Worm (Caenorhabditis elegans): Measurements from ENCODE around the gene irld-56.
A peak's percentile ranks its signal among the peaks of the same experiment; 100 is the strongest.

irld-56 gene

DNA sequence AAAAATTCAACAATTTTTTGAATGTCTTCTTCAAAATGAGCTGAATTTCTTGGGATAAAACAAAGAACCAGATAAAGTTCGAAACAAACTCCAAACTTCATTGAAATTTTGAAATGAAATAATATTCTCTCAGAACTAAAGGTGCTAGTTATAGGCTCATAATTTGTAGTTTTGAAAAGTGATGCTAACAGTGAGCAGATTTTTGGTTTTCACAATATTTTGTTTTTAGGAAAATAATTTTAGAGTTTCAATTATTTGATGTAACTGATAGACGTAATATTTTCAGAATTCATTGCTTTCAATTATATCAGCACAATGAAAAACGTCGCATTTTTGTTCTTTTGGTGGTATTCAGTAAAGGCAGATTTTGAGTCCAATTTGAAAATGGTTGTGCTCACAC lies at the start of gene irld-56, which contains the start of gene irld-55:
TSS of gene irld-56 (minus strand) at position 101 of the 400 bp plus-strand sequence.
TSS of gene irld-55 (plus strand) at position 316 of the 400 bp plus-strand sequence.
- TF ChIP-seq tbx-37 (GFP tag; conservative IDR thresholded peaks at IDR 0.05) (no peak), hmbx-1 (tag; optimal IDR thresholded peaks at IDR 0.05) (no peak), ceh-13 (GFP tag; optimal IDR thresholded peaks at IDR 0.05) (no peak), ama-1 (optimal IDR thresholded peaks at IDR 0.05) (no peak), F13C5.2 (tag; optimal IDR thresholded peaks at IDR 0.05) (no peak), ceh-36 (tag; optimal IDR thresholded peaks at IDR 0.05) (no peak), aly-1 (tag; optimal IDR thresholded peaks at IDR 0.05) (no peak)

DNA sequence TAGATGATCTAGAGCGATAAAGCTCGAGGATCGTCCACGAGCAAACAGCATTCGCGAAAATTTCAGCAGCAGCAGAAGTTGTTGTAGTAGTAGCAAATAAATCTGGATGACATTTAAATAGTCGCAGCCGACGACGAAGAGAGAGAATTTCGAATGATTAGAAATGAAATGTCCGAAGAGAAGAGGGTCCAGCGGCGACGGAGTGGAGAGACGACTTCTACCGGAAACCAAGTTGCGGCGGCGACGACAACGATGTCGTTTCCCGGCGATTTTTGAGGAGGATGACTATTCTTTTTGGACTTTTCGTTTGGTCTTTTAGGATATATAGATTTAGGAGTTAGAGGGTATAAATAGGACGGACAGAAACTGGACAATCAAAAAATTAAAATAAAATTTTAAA lies 46.6 kb upstream of the irld-56 start:
- no peak for TF ChIP-seq flt-1 (GFP tag; IDR thresholded peaks at IDR 0.05)
- TF ChIP-seq ceh-13 (GFP tag; optimal IDR thresholded peaks at IDR 0.05) = no peak
- TF ChIP-seq tbx-37 (GFP tag; conservative IDR thresholded peaks at IDR 0.05) = no peak
- no peak for TF ChIP-seq ceh-36 (tag; optimal IDR thresholded peaks at IDR 0.05)
- no peak for TF ChIP-seq F13C5.2 (tag; optimal IDR thresholded peaks at IDR 0.05)
- TF ChIP-seq B0310.2 (tag; optimal IDR thresholded peaks at IDR 0.05) = no peak
- TF ChIP-seq tra-4 (tag; optimal IDR thresholded peaks at IDR 0.05) = no peak
- no peak for TF ChIP-seq ama-1 (optimal IDR thresholded peaks at IDR 0.05)
- no peak for TF ChIP-seq pes-1 (GFP tag; IDR thresholded peaks at IDR 0.05)
- no peak for TF ChIP-seq scrt-1 (GFP tag; IDR thresholded peaks at IDR 0.05)
- TF ChIP-seq hmg-4 (GFP tag; optimal IDR thresholded peaks at IDR 0.05) = no peak
- TF ChIP-seq hnd-1 (tag; optimal IDR thresholded peaks at IDR 0.05) = no peak
- no peak for TF ChIP-seq ets-7 (tag; optimal IDR thresholded peaks at IDR 0.05)
- TF ChIP-seq hmbx-1 (tag; optimal IDR thresholded peaks at IDR 0.05) = no peak

DNA sequence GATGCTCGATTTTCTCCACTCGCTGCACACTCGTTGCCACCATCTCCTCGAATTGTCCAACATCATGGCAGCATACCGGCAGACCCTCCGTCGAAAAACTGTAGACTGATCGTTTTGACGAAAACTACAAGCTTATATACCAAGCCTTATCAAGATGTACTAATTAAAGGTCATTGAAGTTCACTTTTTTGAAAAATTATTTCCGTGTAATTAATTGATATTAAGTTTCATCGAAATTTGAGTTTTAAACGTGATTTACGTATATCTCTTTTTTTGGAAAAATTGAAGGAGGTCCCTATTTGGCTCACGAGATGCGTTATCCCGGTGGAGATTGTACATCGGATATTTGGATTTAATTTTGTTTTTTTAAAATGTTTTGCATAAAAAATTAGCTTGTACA lies 40.8 kb upstream of the irld-56 start, which contains the start of gene Y37A1B.4:
TSS of gene Y37A1B.4 (minus strand) at position 101 of the 400 bp plus-strand sequence.
- TF ChIP-seq aly-1 (tag; optimal IDR thresholded peaks at IDR 0.05) (no peak), hmg-4 (GFP tag; optimal IDR thresholded peaks at IDR 0.05) (no peak), flt-1 (GFP tag; IDR thresholded peaks at IDR 0.05) (no peak), scrt-1 (GFP tag; IDR thresholded peaks at IDR 0.05) (no peak), tbx-37 (GFP tag; conservative IDR thresholded peaks at IDR 0.05) (no peak), B0310.2 (tag; optimal IDR thresholded peaks at IDR 0.05) (no peak), F13C5.2 (tag; optimal IDR thresholded peaks at IDR 0.05) (no peak), ama-1 (optimal IDR thresholded peaks at IDR 0.05) (no peak), ets-7 (tag; optimal IDR thresholded peaks at IDR 0.05) (no peak), sea-1 (GFP tag; conservative IDR thresholded peaks at IDR 0.05) (no peak)

DNA sequence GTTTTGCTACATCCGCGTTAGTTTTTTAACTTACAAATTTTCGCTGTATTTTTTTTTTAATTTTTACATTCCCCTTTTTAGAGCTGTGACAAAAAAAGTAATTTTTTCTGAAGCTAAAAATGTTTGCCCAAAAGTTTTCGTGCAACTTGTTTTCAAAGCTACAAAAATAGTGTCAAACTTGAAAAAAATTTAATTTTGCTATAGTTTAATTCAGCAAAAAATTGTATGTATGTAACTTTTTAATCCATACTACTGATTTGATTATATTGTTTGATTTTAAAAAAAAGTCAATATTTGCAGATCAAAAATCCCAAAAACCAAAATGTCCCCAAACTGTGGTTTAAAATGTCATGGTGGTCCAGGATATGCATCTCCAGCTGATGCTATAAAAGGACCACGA lies 31.1 kb upstream of the irld-56 start, which contains the start of gene semo-1:
TSS of gene semo-1 (plus strand) at position 301 of the 400 bp plus-strand sequence.
- no peak for TF ChIP-seq B0310.2 (tag; optimal IDR thresholded peaks at IDR 0.05)
- TF ChIP-seq ama-1 (optimal IDR thresholded peaks at IDR 0.05) = no peak
- TF ChIP-seq hmg-4 (GFP tag; optimal IDR thresholded peaks at IDR 0.05) = no peak
- no peak for TF ChIP-seq hnd-1 (tag; optimal IDR thresholded peaks at IDR 0.05)
- TF ChIP-seq F13C5.2 (tag; optimal IDR thresholded peaks at IDR 0.05) = no peak
- no peak for TF ChIP-seq hmbx-1 (tag; optimal IDR thresholded peaks at IDR 0.05)
- no peak for TF ChIP-seq flt-1 (GFP tag; IDR thresholded peaks at IDR 0.05)
- no peak for TF ChIP-seq tbx-11 (GFP tag; IDR thresholded peaks at IDR 0.05)
- no peak for TF ChIP-seq tbx-37 (GFP tag; conservative IDR thresholded peaks at IDR 0.05)
- TF ChIP-seq ets-7 (tag; optimal IDR thresholded peaks at IDR 0.05) = no peak
- no peak for TF ChIP-seq ceh-36 (tag; optimal IDR thresholded peaks at IDR 0.05)

DNA sequence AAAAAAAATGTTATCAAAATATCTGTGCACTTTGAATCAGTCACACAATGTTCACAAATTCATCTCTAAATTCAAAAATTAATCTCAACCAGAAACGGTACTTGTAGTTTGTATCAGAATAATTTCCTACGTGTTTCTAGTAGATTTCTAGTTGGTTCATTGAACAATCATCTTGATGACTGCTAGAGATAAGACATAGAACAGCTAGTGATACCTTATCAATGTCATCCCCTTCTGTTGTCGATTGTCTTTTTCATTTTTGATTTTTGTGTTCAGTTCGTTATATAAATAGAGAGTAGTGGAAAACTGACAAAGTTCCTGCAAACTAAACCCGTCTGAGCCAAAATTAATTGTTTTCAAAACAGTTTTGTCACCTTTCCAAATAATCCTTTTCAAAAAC lies 30.7 kb upstream of the irld-56 start:
- TF ChIP-seq ets-7 (tag; optimal IDR thresholded peaks at IDR 0.05) = no peak
- TF ChIP-seq sea-1 (GFP tag; conservative IDR thresholded peaks at IDR 0.05) = no peak
- no peak for TF ChIP-seq F13C5.2 (tag; optimal IDR thresholded peaks at IDR 0.05)
- no peak for TF ChIP-seq aly-1 (tag; optimal IDR thresholded peaks at IDR 0.05)
- no peak for TF ChIP-seq flt-1 (GFP tag; IDR thresholded peaks at IDR 0.05)
- no peak for TF ChIP-seq tbx-11 (GFP tag; IDR thresholded peaks at IDR 0.05)
- TF ChIP-seq ama-1 (optimal IDR thresholded peaks at IDR 0.05) = no peak
- TF ChIP-seq hmg-4 (GFP tag; optimal IDR thresholded peaks at IDR 0.05) = no peak
- TF ChIP-seq hmbx-1 (tag; optimal IDR thresholded peaks at IDR 0.05) = no peak
- TF ChIP-seq ceh-36 (tag; optimal IDR thresholded peaks at IDR 0.05) = no peak
- no peak for TF ChIP-seq scrt-1 (GFP tag; IDR thresholded peaks at IDR 0.05)

DNA sequence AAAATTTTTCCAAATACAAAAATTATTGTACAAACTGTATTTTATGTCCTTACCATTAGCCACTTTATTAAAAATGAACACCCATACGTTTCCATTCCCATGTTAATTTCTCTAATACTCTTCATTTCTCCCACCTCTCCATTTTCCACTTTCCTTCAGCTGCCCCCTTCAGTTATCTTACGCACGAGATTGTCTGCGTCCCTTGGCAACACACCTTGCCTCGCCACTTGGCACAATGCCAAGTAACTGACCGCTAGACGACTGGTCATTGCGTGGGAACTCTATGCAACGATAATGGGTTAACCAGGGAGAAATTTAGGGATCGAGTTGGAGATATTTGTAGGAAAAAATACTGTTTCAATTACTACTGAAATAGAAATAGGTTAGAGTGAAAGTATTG lies 27.0 kb upstream of the irld-56 start:
- peak; percentile 65 for TF ChIP-seq F13C5.2 (tag; optimal IDR thresholded peaks at IDR 0.05)
- TF ChIP-seq scrt-1 (GFP tag; IDR thresholded peaks at IDR 0.05) = no peak
- TF ChIP-seq aly-1 (tag; optimal IDR thresholded peaks at IDR 0.05) = no peak
- TF ChIP-seq pes-1 (GFP tag; IDR thresholded peaks at IDR 0.05) = no peak
- no peak for TF ChIP-seq ceh-36 (tag; optimal IDR thresholded peaks at IDR 0.05)

DNA sequence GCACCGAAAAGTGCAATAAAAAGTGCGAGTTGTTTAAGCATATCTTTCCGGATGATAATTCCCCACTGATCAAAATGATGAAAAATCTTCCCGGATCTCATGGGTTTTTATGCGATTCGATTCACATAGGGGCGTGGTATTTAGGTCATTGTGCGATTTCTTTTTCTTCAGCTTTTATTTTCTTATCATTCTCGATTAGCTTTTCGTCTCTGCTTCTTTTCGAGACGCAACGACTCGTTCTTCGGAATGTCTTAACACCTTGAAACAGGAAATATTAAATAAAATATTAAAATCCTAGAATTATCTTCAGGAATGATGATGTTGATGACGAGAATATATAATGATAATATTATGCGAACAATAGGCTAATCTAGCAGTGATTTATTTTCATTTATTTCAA lies 23.9 kb upstream of the irld-56 start, which contains the start of gene Y37A1B.7:
TSS of gene Y37A1B.7 (minus strand) at position 101 of the 400 bp plus-strand sequence.
- no peak for TF ChIP-seq aly-1 (tag; optimal IDR thresholded peaks at IDR 0.05)
- no peak for TF ChIP-seq ets-7 (tag; optimal IDR thresholded peaks at IDR 0.05)
- no peak for TF ChIP-seq hnd-1 (tag; optimal IDR thresholded peaks at IDR 0.05)
- no peak for TF ChIP-seq tra-4 (tag; optimal IDR thresholded peaks at IDR 0.05)
- no peak for TF ChIP-seq B0310.2 (tag; optimal IDR thresholded peaks at IDR 0.05)
- TF ChIP-seq hmbx-1 (tag; optimal IDR thresholded peaks at IDR 0.05) = no peak
- no peak for TF ChIP-seq scrt-1 (GFP tag; IDR thresholded peaks at IDR 0.05)
- TF ChIP-seq sea-1 (GFP tag; conservative IDR thresholded peaks at IDR 0.05) = no peak
- no peak for TF ChIP-seq flt-1 (GFP tag; IDR thresholded peaks at IDR 0.05)
- TF ChIP-seq ama-1 (optimal IDR thresholded peaks at IDR 0.05) = no peak
- no peak for TF ChIP-seq pes-1 (GFP tag; IDR thresholded peaks at IDR 0.05)
- no peak for TF ChIP-seq hmg-4 (GFP tag; optimal IDR thresholded peaks at IDR 0.05)
- TF ChIP-seq ceh-36 (tag; optimal IDR thresholded peaks at IDR 0.05) = no peak

DNA sequence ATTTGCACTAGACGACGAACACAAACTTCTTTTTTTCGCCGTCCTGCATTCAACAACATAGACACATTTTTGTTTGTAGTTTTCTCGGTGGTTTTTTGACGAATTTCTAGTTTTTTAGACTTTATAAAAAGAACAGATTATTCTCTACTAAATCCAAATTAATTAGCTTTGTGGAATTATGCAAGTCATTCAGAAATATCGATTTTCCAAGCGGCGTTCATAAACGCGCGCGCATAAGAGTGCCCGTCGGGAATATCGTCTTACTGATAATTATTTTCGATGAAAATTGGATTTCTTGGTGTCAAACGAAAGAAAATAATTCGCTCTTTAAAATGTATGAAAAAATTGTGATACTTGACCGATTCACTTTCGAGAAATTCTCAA lies 14.8 kb upstream of the irld-56 start:
- TF ChIP-seq ceh-13 (GFP tag; optimal IDR thresholded peaks at IDR 0.05) (no peak), pes-1 (GFP tag; IDR thresholded peaks at IDR 0.05) (no peak), ets-7 (tag; optimal IDR thresholded peaks at IDR 0.05) (no peak), tra-4 (tag; optimal IDR thresholded peaks at IDR 0.05) (no peak), hmbx-1 (tag; optimal IDR thresholded peaks at IDR 0.05) (no peak), flt-1 (GFP tag; IDR thresholded peaks at IDR 0.05) (no peak), sea-1 (GFP tag; conservative IDR thresholded peaks at IDR 0.05) (no peak), hmg-4 (GFP tag; optimal IDR thresholded peaks at IDR 0.05) (no peak), ceh-36 (tag; optimal IDR thresholded peaks at IDR 0.05) (no peak), B0310.2 (tag; optimal IDR thresholded peaks at IDR 0.05) (no peak), aly-1 (tag; optimal IDR thresholded peaks at IDR 0.05) (no peak), ama-1 (optimal IDR thresholded peaks at IDR 0.05) (no peak), tbx-37 (GFP tag; conservative IDR thresholded peaks at IDR 0.05) (no peak), hnd-1 (tag; optimal IDR thresholded peaks at IDR 0.05) (no peak), F13C5.2 (tag; optimal IDR thresholded peaks at IDR 0.05) (no peak), tbx-11 (GFP tag; IDR thresholded peaks at IDR 0.05) (no peak), scrt-1 (GFP tag; IDR thresholded peaks at IDR 0.05) (no peak)

Measured in whole organism, early embryonic.